Fruit fly (Drosophila melanogaster) whole organism, wandering third instar larva: ENCODE results near the gene CG43245.

Experiments used
- Abd-B ChIP-seq: fragments of >200 bp; optimal IDR thresholded peaks from 2 replicates; lab custom pipeline; 2017; ENCODE audit warnings: missing biosample characterization, missing genetic modification characterization
- CG32264 ChIP-seq: fragments of 200-800 bp; sonication (Bioruptor generic); optimal IDR thresholded peaks from 2 replicates; lab custom pipeline; 2016; ENCODE audit warnings: missing biosample characterization, missing genetic modification characterization
- CG9705 ChIP-seq: fragments of 200-800 bp; sonication (Bioruptor generic); optimal IDR thresholded peaks from 2 replicates; lab custom pipeline; 2018; ENCODE audit warnings: missing biosample characterization, mild to moderate bottlenecking, missing genetic modification characterization
- CrebA ChIP-seq: fragments of 200-800 bp; sonication (Bioruptor generic); optimal IDR thresholded peaks from 2 replicates; lab custom pipeline; 2016; ENCODE audit warnings: missing biosample characterization, mild to moderate bottlenecking, missing genetic modification characterization, borderline replicate concordance
- Dif ChIP-seq: fragments of 200-275, 200-300 bp; sonication (Bioruptor generic); optimal IDR thresholded peaks from 2 replicates; lab custom pipeline; 2018; ENCODE audit warnings: missing biosample characterization, missing genetic modification characterization; ENCODE audit not compliant: partially characterized antibody
- GATAd ChIP-seq: sonication (Bioruptor generic); optimal IDR thresholded peaks from 2 replicates; lab custom pipeline; 2016; ENCODE audit warnings: missing biosample characterization, missing genetic modification characterization
- HLH106 ChIP-seq: fragments of 200-800 bp; optimal IDR thresholded peaks from 3 replicates; lab custom pipeline; 2019; ENCODE audit warnings: missing biosample characterization, mild to moderate bottlenecking, missing genetic modification characterization, moderate library complexity
- Hnf4 ChIP-seq: fragments of 200-800 bp; sonication (Bioruptor generic); optimal IDR thresholded peaks from 2 replicates; lab custom pipeline; 2016; ENCODE audit warnings: missing biosample characterization, mild to moderate bottlenecking, missing genetic modification characterization
- Hr78 ChIP-seq: fragments of >200 bp; optimal IDR thresholded peaks from 2 replicates; lab custom pipeline; 2017; ENCODE audit warnings: missing biosample characterization, missing genetic modification characterization
- Hr83 ChIP-seq: fragments of 200-300 bp; sonication (Bioruptor generic); optimal IDR thresholded peaks from 2 replicates; lab custom pipeline; 2016; ENCODE audit warnings: missing biosample characterization, mild to moderate bottlenecking, missing genetic modification characterization, moderate library complexity; ENCODE audit not compliant: poor library complexity, severe bottlenecking
- Jra ChIP-seq: sonication (Bioruptor generic); optimal IDR thresholded peaks from 2 replicates; lab custom pipeline; 2016; ENCODE audit warnings: missing biosample characterization, missing genetic modification characterization
- Mio ChIP-seq: sonication (Bioruptor generic); optimal IDR thresholded peaks from 2 replicates; lab custom pipeline; 2016; ENCODE audit warnings: missing biosample characterization, missing genetic modification characterization
- Myc ChIP-seq: fragments of >200 bp; optimal IDR thresholded peaks from 2 replicates; lab custom pipeline; 2017
- N ChIP-seq: fragments of >200 bp; optimal IDR thresholded peaks from 2 replicates; lab custom pipeline; 2018; ENCODE audit warnings: missing biosample characterization, missing external identifiers, missing genetic modification characterization
- OdsH ChIP-seq: fragments of 200-800 bp; sonication (Bioruptor generic); optimal IDR thresholded peaks from 2 replicates; lab custom pipeline; 2016; ENCODE audit warnings: missing biosample characterization, mild to moderate bottlenecking, missing genetic modification characterization
- Rel ChIP-seq, 2 experiments: fragments of 200-800 bp; sonication (Bioruptor generic) in 1 of 2; optimal IDR thresholded peaks; 2 replicates in 1 of 2; 3 replicates in 1 of 2; lab custom pipeline; 2016 to 2019; ENCODE audit warnings: mild to moderate bottlenecking in 2 of 2, missing biosample characterization in 2 of 2, missing genetic modification characterization in 2 of 2, moderate library complexity in 1 of 2
- Sp1 ChIP-seq: fragments of 200-800 bp; sonication (Bioruptor generic); optimal IDR thresholded peaks from 3 replicates; lab custom pipeline; 2019; ENCODE audit warnings: missing biosample characterization, mild to moderate bottlenecking, missing genetic modification characterization, moderate library complexity
- Vsx2 ChIP-seq: fragments of 200-300, 225-300 bp; sonication (Bioruptor generic); optimal IDR thresholded peaks from 2 replicates; lab custom pipeline; 2018; ENCODE audit warnings: missing biosample characterization, missing genetic modification characterization; ENCODE audit not compliant: partially characterized antibody
- br ChIP-seq: fragments of 200-800 bp; sonication (Bioruptor generic); optimal IDR thresholded peaks from 2 replicates; lab custom pipeline; 2016; ENCODE audit warnings: missing biosample characterization, missing genetic modification characterization
- dl ChIP-seq, 2 experiments: fragments of 175-275, 200-275 bp in 1 of 2; fragments of 200-275 bp in 1 of 2; sonication (Bioruptor generic); optimal IDR thresholded peaks; lab custom pipeline; 2018; ENCODE audit warnings: mild to moderate bottlenecking in 2 of 2, missing biosample characterization in 2 of 2, missing genetic modification characterization in 2 of 2, moderate library complexity in 2 of 2; ENCODE audit not compliant: partially characterized antibody in 2 of 2, insufficient read depth in 1 of 2
- dmrt93B ChIP-seq: fragments of 200-800 bp; sonication (Bioruptor generic); optimal IDR thresholded peaks from 2 replicates; lab custom pipeline; 2018; ENCODE audit warnings: missing biosample characterization, mild to moderate bottlenecking, missing genetic modification characterization
- dsf ChIP-seq: sonication (Bioruptor generic); optimal IDR thresholded peaks from 2 replicates; lab custom pipeline; 2016; ENCODE audit warnings: missing biosample characterization, missing genetic modification characterization, borderline replicate concordance
- foxo ChIP-seq, 2 experiments: fragments of 200-800 bp; sonication (Bioruptor generic); optimal IDR thresholded peaks; 2 replicates in 1 of 2; 3 replicates in 1 of 2; lab custom pipeline; 2016 to 2017; ENCODE audit warnings: missing biosample characterization in 2 of 2, missing genetic modification characterization in 2 of 2
- fru ChIP-seq: fragments of 200-800 bp; sonication (Bioruptor generic); optimal IDR thresholded peaks from 3 replicates; lab custom pipeline; 2016; ENCODE audit warnings: missing biosample characterization, mild to moderate bottlenecking, missing genetic modification characterization
- h ChIP-seq: fragments of 200-800 bp; sonication (Bioruptor generic); optimal IDR thresholded peaks from 3 replicates; lab custom pipeline; 2016; ENCODE audit warnings: missing biosample characterization, mild to moderate bottlenecking, missing genetic modification characterization
- jim ChIP-seq: fragments of 175-275, 200-325 bp; sonication (Bioruptor generic); optimal IDR thresholded peaks from 2 replicates; lab custom pipeline; 2016; ENCODE audit warnings: missing biosample characterization, mild to moderate bottlenecking, missing genetic modification characterization
- psq ChIP-seq: fragments of 200-800 bp; sonication (Bioruptor generic); optimal IDR thresholded peaks from 3 replicates; lab custom pipeline; 2017; ENCODE audit warnings: missing biosample characterization, mild to moderate bottlenecking, missing genetic modification characterization, moderate library complexity
- rgr ChIP-seq: fragments of 200-800 bp; sonication (Bioruptor generic); optimal IDR thresholded peaks from 3 replicates; lab custom pipeline; 2016; ENCODE audit warnings: missing biosample characterization, mild to moderate bottlenecking, missing genetic modification characterization
- tai ChIP-seq: sonication (Bioruptor generic); optimal IDR thresholded peaks from 2 replicates; lab custom pipeline; 2016; ENCODE audit warnings: missing biosample characterization, missing genetic modification characterization
- usp ChIP-seq: fragments of >200 bp; optimal IDR thresholded peaks from 2 replicates; lab custom pipeline; 2017; ENCODE audit warnings: missing biosample characterization, missing genetic modification characterization
- woc ChIP-seq: sonication (Bioruptor generic); optimal IDR thresholded peaks from 2 replicates; lab custom pipeline; 2016; ENCODE audit warnings: missing biosample characterization, mild to moderate bottlenecking, missing genetic modification characterization

Gene CG43245

DNA sequence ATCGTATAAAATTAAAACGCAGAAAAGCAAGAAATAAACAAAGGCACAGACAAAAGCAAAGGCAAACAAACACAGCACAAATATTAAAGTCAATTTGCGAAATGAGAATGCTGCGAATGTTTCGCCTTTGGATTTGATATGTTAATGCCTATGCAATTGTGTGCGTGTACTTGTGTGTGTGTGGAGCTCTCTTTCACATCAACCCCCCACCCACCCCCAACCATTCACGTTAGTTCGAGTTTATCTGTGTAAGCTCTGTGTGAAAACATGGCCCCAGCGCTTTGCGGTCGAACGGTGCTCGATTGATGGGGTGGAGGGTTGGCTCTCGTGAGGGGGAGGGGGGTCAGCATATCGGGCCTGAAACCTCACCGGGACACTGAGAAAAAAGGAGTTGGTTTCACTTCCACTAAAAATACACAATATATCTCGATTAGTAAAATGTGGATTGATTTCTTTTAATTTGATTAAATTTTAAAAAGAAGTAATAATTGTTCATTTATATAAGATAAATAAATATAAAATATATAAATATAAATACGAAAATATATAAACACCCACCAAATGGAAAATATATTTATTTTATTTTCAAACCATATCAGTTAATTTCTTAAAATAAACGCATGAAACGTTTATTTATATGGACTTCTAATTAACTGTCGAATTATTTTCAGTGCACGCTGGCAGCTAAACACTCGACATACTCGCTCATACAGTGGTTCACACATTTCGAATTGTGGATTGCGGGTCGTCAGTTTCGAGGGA lies 33.2 kb upstream of the CG43245 start:
- TF ChIP-seq h (peak; percentile 28), fru (peak; percentile 45), Mio (GFP tag; lab: Kevin White, UChicago) (no peak), Sp1 (peak; percentile 87), psq (peak; percentile 71), tai (peak; percentile 41), dsf (GFP tag; lab: Kevin White, UChicago) (no peak), Vsx2 (no peak), Rel (GFP tag; optimal IDR thresholded peaks at IDR 0.05; lab: Kevin White, UChicago) (no peak), Rel (tag; optimal IDR thresholded peaks at IDR 0.05; lab: Kevin White, UChicago) (peak; percentile 45), foxo (GFP tag; optimal IDR thresholded peaks at IDR 0.05; lab: Kevin White, UChicago) (peak; percentile 51 to 60), HLH106 (tag; lab: Kevin White, UChicago) (peak; percentile 85), Myc (lab: Kevin White, UChicago) (no peak), woc (GFP tag; lab: Kevin White, UChicago) (peak; percentile 70), dmrt93B (GFP tag; lab: Kevin White, UChicago) (peak; percentile 82), Jra (GFP tag; lab: Kevin White, UChicago) (no peak), br (GFP tag; lab: Kevin White, UChicago) (peak; percentile 31), CG32264 (GFP tag; lab: Kevin White, UChicago) (peak; percentile 20), Dif (GFP tag; lab: Kevin White, UChicago) (no peak), usp (GFP tag; lab: Kevin White, UChicago) (no peak), OdsH (GFP tag; lab: Kevin White, UChicago) (no peak), dl (GFP tag; optimal IDR thresholded peaks at IDR 0.05; lab: Kevin White, UChicago; ENCODE audit: insufficient read depth in 1 of 2, partially characterized antibody in 2 of 2) (peak in 1 of 2 experiments; percentile 3), rgr (peak; percentile 10), CG9705 (GFP tag; lab: Kevin White, UChicago) (no peak), Hr78 (no peak), jim (GFP tag; lab: Kevin White, UChicago) (peak; percentile 23)

DNA sequence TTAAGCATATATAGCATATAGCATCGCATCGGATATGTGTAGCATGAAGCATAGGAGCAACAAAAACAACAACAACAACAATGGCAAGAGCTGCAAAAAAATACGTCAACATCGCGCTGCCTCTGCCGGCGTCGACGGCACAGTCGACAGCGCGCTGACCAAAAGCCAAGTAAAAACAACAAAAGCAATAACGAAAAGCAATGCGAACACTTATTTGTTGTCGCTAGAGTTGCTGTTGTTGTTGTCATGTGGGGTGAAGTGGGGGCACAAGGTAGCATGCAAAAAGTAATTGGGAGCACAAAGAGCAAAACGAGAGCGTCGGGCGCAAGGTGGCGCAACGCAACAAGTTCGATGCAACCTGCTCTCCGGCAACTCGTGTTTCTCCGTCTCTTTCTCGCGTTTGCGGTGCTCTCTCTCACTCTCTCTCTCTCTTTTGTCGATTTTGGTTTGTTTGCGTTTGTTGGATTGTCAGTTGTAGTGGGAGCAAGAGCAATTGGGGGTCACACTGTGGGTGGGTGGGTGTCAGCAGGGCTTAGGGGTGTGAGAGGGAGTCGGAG lies 32.5 kb upstream of the CG43245 start:
- TF ChIP-seq woc (GFP tag; lab: Kevin White, UChicago): no peak
- TF ChIP-seq Rel (GFP tag; optimal IDR thresholded peaks at IDR 0.05; lab: Kevin White, UChicago): no peak
- TF ChIP-seq Rel (tag; optimal IDR thresholded peaks at IDR 0.05; lab: Kevin White, UChicago): peak; percentile 9
- peak; percentile 18 for TF ChIP-seq Mio (GFP tag; lab: Kevin White, UChicago)
- TF ChIP-seq Dif (GFP tag; lab: Kevin White, UChicago): peak; percentile 45
- peak; percentile 73 for TF ChIP-seq Vsx2
- TF ChIP-seq Hr83: peak; percentile 27
- peak; percentile 10 to 54 for TF ChIP-seq dl (GFP tag; optimal IDR thresholded peaks at IDR 0.05; lab: Kevin White, UChicago; ENCODE audit: insufficient read depth in 1 of 2, partially characterized antibody in 2 of 2)
- TF ChIP-seq HLH106 (tag; lab: Kevin White, UChicago): no peak
- peak; percentile 48 for TF ChIP-seq jim (GFP tag; lab: Kevin White, UChicago)
- no peak for TF ChIP-seq dmrt93B (GFP tag; lab: Kevin White, UChicago)
- TF ChIP-seq CG9705 (GFP tag; lab: Kevin White, UChicago): no peak
- TF ChIP-seq fru: peak; percentile 39
- no peak for TF ChIP-seq N (GFP tag; lab: Kevin White, UChicago)
- TF ChIP-seq Hr78: no peak
- no peak for TF ChIP-seq usp (GFP tag; lab: Kevin White, UChicago)
- peak; percentile 34 for TF ChIP-seq Hnf4 (GFP tag; lab: Kevin White, UChicago)
- TF ChIP-seq Abd-B (GFP tag; lab: Kevin White, UChicago): no peak
- TF ChIP-seq rgr: no peak
- peak; percentile 79 for TF ChIP-seq CrebA (GFP tag; lab: Kevin White, UChicago)
- TF ChIP-seq OdsH (GFP tag; lab: Kevin White, UChicago): no peak
- no peak for TF ChIP-seq Jra (GFP tag; lab: Kevin White, UChicago)
- no peak for TF ChIP-seq foxo (GFP tag; optimal IDR thresholded peaks at IDR 0.05; lab: Kevin White, UChicago)
- TF ChIP-seq br (GFP tag; lab: Kevin White, UChicago): no peak
- no peak for TF ChIP-seq GATAd (GFP tag; lab: Kevin White, UChicago)
